Worm (Caenorhabditis elegans) whole organism, L2 larva: ENCODE measurements around the gene C03B1.7.

Experiments used
- C34F6.9 ChIP-seq: fragments of 150-350 bp; optimal IDR thresholded peaks from 2 replicates; lab custom pipeline; 2014; ENCODE audit warnings: missing biosample characterization, missing genetic modification characterization
- F13H6.1 ChIP-seq: sonication (generic microtip); optimal IDR thresholded peaks from 2 replicates; lab custom pipeline; 2016; ENCODE audit warnings: missing genetic modification characterization, missing compliant biosample characterization
- R02D3.7 ChIP-seq: fragments of 150-350 bp; optimal IDR thresholded peaks from 2 replicates; lab custom pipeline; 2014; ENCODE audit warnings: missing biosample characterization, missing genetic modification characterization
- Y55F3AM.14 ChIP-seq: fragments of 200-800 bp; sonication (Bioruptor generic); optimal IDR thresholded peaks from 2 replicates; lab custom pipeline; 2018; ENCODE audit warnings: mild to moderate bottlenecking, missing genetic modification characterization, missing compliant biosample characterization
- aly-2 ChIP-seq: fragments of 150-350 bp; optimal IDR thresholded peaks from 2 replicates; lab custom pipeline; 2014; ENCODE audit warnings: missing biosample characterization, missing genetic modification characterization
- ama-1 ChIP-seq: fragments of 150-350 bp; optimal IDR thresholded peaks from 2 replicates; lab custom pipeline; 2018; ENCODE audit warnings: inconsistent platforms
- blmp-1 ChIP-seq: sonication (generic microtip); optimal IDR thresholded peaks from 2 replicates; lab custom pipeline; 2017; ENCODE audit warnings: missing genetic modification characterization, mild to moderate bottlenecking, missing compliant biosample characterization, antibody characterized with exemption, moderate library complexity; ENCODE audit not compliant: insufficient read depth
- ceh-16 ChIP-seq: fragments of 150-350 bp; optimal IDR thresholded peaks from 2 replicates; lab custom pipeline; 2014; ENCODE audit warnings: missing biosample characterization, missing genetic modification characterization
- crh-2 ChIP-seq: sonication (generic microtip); optimal IDR thresholded peaks from 2 replicates; lab custom pipeline; 2017; ENCODE audit warnings: missing biosample characterization, missing genetic modification characterization
- dmd-4 ChIP-seq: sonication (generic microtip); optimal IDR thresholded peaks from 2 replicates; lab custom pipeline; 2017; ENCODE audit warnings: missing biosample characterization, missing genetic modification characterization
- egl-27 ChIP-seq: sonication (generic microtip); optimal IDR thresholded peaks from 3 replicates; lab custom pipeline; 2017; ENCODE audit warnings: missing biosample characterization, missing genetic modification reagents, missing genetic modification characterization
- elt-3 ChIP-seq: sonication (generic microtip); optimal IDR thresholded peaks from 2 replicates; lab custom pipeline; 2017; ENCODE audit warnings: missing biosample characterization, missing genetic modification characterization
- fos-1 ChIP-seq: fragments of 150-350 bp; optimal IDR thresholded peaks from 2 replicates; lab custom pipeline; 2014; ENCODE audit warnings: missing biosample characterization, missing genetic modification characterization
- gmeb-1 ChIP-seq: fragments of 150-350 bp; optimal IDR thresholded peaks from 2 replicates; lab custom pipeline; 2014; ENCODE audit warnings: missing biosample characterization, missing genetic modification characterization
- lin-11 ChIP-seq: fragments of 150-350 bp; sonication (generic microtip); optimal IDR thresholded peaks from 2 replicates; lab custom pipeline; 2014; ENCODE audit warnings: missing biosample characterization, missing genetic modification characterization, inconsistent platforms, mixed read lengths
- lin-13 ChIP-seq: fragments of 150-350 bp; optimal IDR thresholded peaks from 2 replicates; lab custom pipeline; 2014; ENCODE audit warnings: missing biosample characterization, missing genetic modification reagents, missing genetic modification characterization
- lsy-2 ChIP-seq, 2 experiments: fragments of 150-350 bp in 1 of 2; sonication (generic microtip) in 1 of 2; optimal IDR thresholded peaks; 2 replicates each; lab custom pipeline; 2014 to 2017; ENCODE audit warnings: missing biosample characterization in 2 of 2, missing genetic modification characterization in 2 of 2
- mbf-1 ChIP-seq: sonication (generic microtip); optimal IDR thresholded peaks from 2 replicates; lab custom pipeline; 2017; ENCODE audit warnings: missing biosample characterization, missing genetic modification characterization
- mdl-1 ChIP-seq, 2 experiments: fragments of 150-350 bp in 1 of 2; sonication (generic microtip) in 1 of 2; optimal IDR thresholded peaks; 2 replicates each; lab custom pipeline; 2017; ENCODE audit warnings: missing biosample characterization in 2 of 2, missing genetic modification characterization in 2 of 2
- nhr-10 ChIP-seq: sonication (generic microtip); optimal IDR thresholded peaks from 2 replicates; lab custom pipeline; 2017; ENCODE audit warnings: missing biosample characterization, missing genetic modification characterization
- nhr-11 ChIP-seq: fragments of 150-350 bp; optimal IDR thresholded peaks from 2 replicates; lab custom pipeline; 2014; ENCODE audit warnings: missing biosample characterization, missing genetic modification characterization
- nhr-12 ChIP-seq: fragments of 150-350 bp; optimal IDR thresholded peaks from 2 replicates; lab custom pipeline; 2014; ENCODE audit warnings: missing biosample characterization, missing genetic modification characterization
- nhr-129 ChIP-seq: fragments of 150-350 bp; optimal IDR thresholded peaks from 2 replicates; lab custom pipeline; 2014; ENCODE audit warnings: missing biosample characterization, missing genetic modification characterization
- nhr-21 ChIP-seq: fragments of 150-350 bp; optimal IDR thresholded peaks from 2 replicates; lab custom pipeline; 2014; ENCODE audit warnings: missing biosample characterization, missing genetic modification characterization
- nhr-23 ChIP-seq: fragments of 150-350 bp; optimal IDR thresholded peaks from 2 replicates; lab custom pipeline; 2014; ENCODE audit warnings: missing biosample characterization, missing genetic modification reagents, missing genetic modification characterization
- nhr-237 ChIP-seq: fragments of 150-350 bp; optimal IDR thresholded peaks from 2 replicates; lab custom pipeline; 2014; ENCODE audit warnings: missing biosample characterization, missing genetic modification characterization
- nhr-25 ChIP-seq: fragments of 150-350 bp; sonication (generic microtip); optimal IDR thresholded peaks from 3 replicates; lab custom pipeline; 2014; ENCODE audit warnings: missing biosample characterization, missing genetic modification characterization
- nhr-6 ChIP-seq: fragments of 150-350 bp; optimal IDR thresholded peaks from 2 replicates; lab custom pipeline; 2014; ENCODE audit warnings: missing biosample characterization, missing genetic modification characterization
- nhr-77 ChIP-seq: fragments of 150-350 bp; optimal IDR thresholded peaks from 2 replicates; lab custom pipeline; 2014; ENCODE audit warnings: missing biosample characterization, missing genetic modification characterization
- peb-1 ChIP-seq: fragments of 150-350 bp; optimal IDR thresholded peaks from 2 replicates; lab custom pipeline; 2014; ENCODE audit warnings: missing biosample characterization, missing genetic modification characterization
- sem-4 ChIP-seq: fragments of 150-350 bp; optimal IDR thresholded peaks from 2 replicates; lab custom pipeline; 2014; ENCODE audit warnings: missing biosample characterization, missing genetic modification reagents, missing genetic modification characterization
- sma-3 ChIP-seq: sonication (generic microtip); optimal IDR thresholded peaks from 2 replicates; lab custom pipeline; 2016; ENCODE audit warnings: missing genetic modification reagents, missing genetic modification characterization, missing compliant biosample characterization
- sma-9 ChIP-seq, 2 experiments: fragments of 150-350 bp in 1 of 2; sonication (generic microtip) in 1 of 2; optimal IDR thresholded peaks; 2 replicates each; lab custom pipeline; 2014 to 2016; ENCODE audit warnings: missing genetic modification characterization in 2 of 2, mild to moderate bottlenecking in 1 of 2, missing biosample characterization in 1 of 2, missing compliant biosample characterization in 1 of 2, missing genetic modification reagents in 1 of 2, moderate library complexity in 1 of 2
- snpc-4 ChIP-seq: fragments of 150-350 bp; optimal IDR thresholded peaks from 2 replicates; lab custom pipeline; 2014; ENCODE audit warnings: missing biosample characterization, missing genetic modification characterization
- unc-55 ChIP-seq: fragments of 150-350 bp; sonication (generic microtip); optimal IDR thresholded peaks from 3 replicates; lab custom pipeline; 2014; ENCODE audit warnings: missing biosample characterization, missing genetic modification reagents, missing genetic modification characterization
- unc-62 ChIP-seq: fragments of 150-350 bp; optimal IDR thresholded peaks from 2 replicates; lab custom pipeline; 2014; ENCODE audit warnings: missing biosample characterization, missing genetic modification reagents, missing genetic modification characterization
- zag-1 ChIP-seq: fragments of 150-350 bp; optimal IDR thresholded peaks from 2 replicates; lab custom pipeline; 2014; ENCODE audit warnings: missing biosample characterization, missing genetic modification characterization
- ztf-1 ChIP-seq: fragments of 200-800 bp; sonication (Bioruptor generic); conservative IDR thresholded peaks from 2 replicates; pipeline ENCODE4 v1.3.6; 2022; ENCODE audit warnings: missing genetic modification characterization, missing compliant biosample characterization
- ztf-11 ChIP-seq: sonication (generic microtip); optimal IDR thresholded peaks from 2 replicates; lab custom pipeline; 2017; ENCODE audit warnings: missing biosample characterization, missing genetic modification characterization
- ztf-4 ChIP-seq: fragments of 150-350 bp; optimal IDR thresholded peaks from 2 replicates; lab custom pipeline; 2014; ENCODE audit warnings: missing biosample characterization, missing genetic modification characterization

The C03B1.7 gene

DNA sequence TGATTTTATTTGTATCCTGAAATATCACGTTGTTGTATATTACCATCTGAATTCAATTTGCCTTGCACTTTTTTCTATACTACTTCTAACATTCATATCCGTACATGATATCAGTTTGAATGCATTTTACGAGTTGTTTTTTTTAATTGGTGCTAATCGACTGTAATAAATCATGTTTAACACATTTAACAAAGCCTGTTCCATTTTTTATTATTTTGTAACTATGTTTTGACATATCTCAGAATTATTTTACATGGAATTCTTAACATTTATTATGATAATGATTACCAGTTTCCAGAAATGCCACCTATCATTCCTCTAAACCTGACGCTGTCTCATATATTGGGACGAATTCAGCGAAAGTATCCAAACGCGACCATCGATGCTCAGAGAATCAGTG, 24.1 kb downstream of the C03B1.7 start, which contains the start of gene C03B1.3:
Gene C03B1.3, plus strand, starts transcription at position 301 of the 400 bp plus-strand sequence.
- TF ChIP-seq mbf-1 (tag; lab: Kevin White, UChicago) (no peak), ztf-4 (tag; lab: Kevin White, UChicago) (no peak), lin-13 (GFP tag; lab: Kevin White, UChicago) (no peak), nhr-10 (tag; lab: Kevin White, UChicago) (no peak), zag-1 (tag; lab: Kevin White, UChicago) (no peak), ztf-11 (no peak), mdl-1 (tag; optimal IDR thresholded peaks at IDR 0.05; lab: Kevin White, UChicago) (no peak), nhr-12 (no peak), ama-1 (lab: Kevin White, UChicago) (no peak), sma-9 (GFP tag; optimal IDR thresholded peaks at IDR 0.05; lab: Kevin White, UChicago) (no peak), sma-9 (tag; optimal IDR thresholded peaks at IDR 0.05; lab: Kevin White, UChicago) (no peak)

DNA sequence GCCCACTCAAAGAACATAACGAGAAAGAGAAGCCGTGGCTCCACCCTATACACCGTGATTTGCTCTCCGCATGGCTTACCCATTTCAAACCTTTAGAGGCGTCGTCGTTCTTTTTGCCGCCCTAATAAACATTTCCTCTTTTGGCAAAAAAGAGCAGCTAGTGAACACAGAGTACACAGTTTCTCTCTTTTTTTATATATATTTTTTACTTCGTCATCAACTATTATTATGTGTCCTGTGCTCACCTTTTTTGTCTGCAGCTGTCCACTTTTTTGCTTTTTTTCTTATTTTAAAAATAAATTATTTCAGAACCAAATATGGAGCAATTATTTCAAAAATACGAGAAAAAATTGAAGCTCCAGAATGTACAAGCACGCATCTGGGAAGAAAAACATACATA, 28.1 kb downstream of the C03B1.7 start, which contains the start of gene C03B1.2:
Gene C03B1.2, plus strand, starts transcription at position 301 of the 400 bp plus-strand sequence.
- TF ChIP-seq crh-2, result no peak
- TF ChIP-seq nhr-12, result no peak
- TF ChIP-seq unc-55, result no peak
- no peak for TF ChIP-seq mbf-1 (tag; lab: Kevin White, UChicago)
- no peak for TF ChIP-seq ztf-1 (GFP tag; lab: Robert Waterston, UW)
- no peak for TF ChIP-seq nhr-77 (tag; lab: Kevin White, UChicago)
- no peak for TF ChIP-seq C34F6.9
- TF ChIP-seq snpc-4 (tag; lab: Kevin White, UChicago), result no peak
- TF ChIP-seq nhr-23 (tag; lab: Kevin White, UChicago), result no peak
- TF ChIP-seq egl-27, result no peak
- no peak for TF ChIP-seq aly-2 (tag; lab: Kevin White, UChicago)
- TF ChIP-seq sem-4 (tag; lab: Kevin White, UChicago), result no peak
- TF ChIP-seq nhr-11, result no peak
- no peak for TF ChIP-seq ztf-4 (tag; lab: Kevin White, UChicago)
- no peak for TF ChIP-seq lsy-2 (tag; optimal IDR thresholded peaks at IDR 0.05; lab: Kevin White, UChicago)
- no peak for TF ChIP-seq ceh-16 (tag; lab: Kevin White, UChicago)
- TF ChIP-seq ztf-11, result no peak
- TF ChIP-seq elt-3, result no peak
- TF ChIP-seq unc-62 (GFP tag; lab: Kevin White, UChicago), result no peak
- no peak for TF ChIP-seq dmd-4

DNA sequence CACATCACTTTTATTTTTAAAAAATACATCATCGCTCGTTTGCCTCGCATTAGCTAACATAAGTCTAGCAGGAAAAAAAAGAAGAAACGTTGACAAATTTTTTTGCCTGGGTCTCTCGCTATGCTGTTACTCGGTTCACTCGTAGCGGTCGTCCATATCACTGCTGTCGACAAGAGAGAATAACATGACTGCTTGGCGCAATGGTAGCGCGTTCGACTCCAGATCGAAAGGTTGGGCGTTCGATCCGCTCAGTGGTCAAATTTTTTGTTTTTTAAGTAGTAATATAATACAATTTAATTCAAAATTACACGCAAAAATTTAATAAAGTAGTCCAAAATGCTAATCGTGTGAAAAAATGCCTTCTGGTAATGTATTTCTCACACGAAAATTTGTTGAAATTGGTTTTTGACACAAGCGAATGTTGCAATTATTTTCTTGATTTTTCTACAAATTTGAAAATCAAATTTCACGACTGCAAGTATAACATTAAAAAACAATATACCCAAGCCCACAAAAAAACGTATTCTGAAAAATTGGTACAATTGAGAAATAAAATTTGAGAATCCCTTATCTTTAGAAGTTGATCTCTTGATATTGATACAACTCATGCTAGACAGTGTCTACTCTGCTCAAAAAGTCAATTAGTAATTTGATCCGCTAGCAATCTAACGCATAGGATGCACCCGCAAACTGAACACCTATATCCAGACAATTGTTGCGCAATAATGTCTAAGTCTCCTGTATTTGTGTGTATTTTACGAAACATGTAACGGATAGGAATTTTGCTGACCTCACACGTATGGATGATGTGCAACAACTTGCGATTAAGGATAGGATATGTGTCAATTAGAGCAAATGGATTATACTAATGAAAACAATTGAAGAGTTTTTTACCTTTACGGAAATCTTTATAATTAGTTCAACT, 29.8 kb downstream of the C03B1.7 start:
- TF ChIP-seq mdl-1 (tag; optimal IDR thresholded peaks at IDR 0.05; lab: Kevin White, UChicago) (no peak), unc-62 (GFP tag; lab: Kevin White, UChicago) (no peak), lin-13 (GFP tag; lab: Kevin White, UChicago) (peak; percentile 72), ztf-4 (tag; lab: Kevin White, UChicago) (peak; percentile 12), crh-2 (peak; percentile 49), gmeb-1 (tag; lab: Kevin White, UChicago) (peak; percentile 33), lsy-2 (tag; optimal IDR thresholded peaks at IDR 0.05; lab: Kevin White, UChicago) (peak in 1 of 2 experiments; percentile 6), nhr-21 (tag; lab: Kevin White, UChicago) (peak; percentile 55), sem-4 (tag; lab: Kevin White, UChicago) (no peak), C34F6.9 (peak; percentile 34), egl-27 (peak; percentile 18), R02D3.7 (tag; lab: Kevin White, UChicago) (no peak), nhr-12 (no peak), F13H6.1 (tag; lab: Kevin White, UChicago) (peak; percentile 45), ama-1 (lab: Kevin White, UChicago) (no peak), fos-1 (tag; lab: Kevin White, UChicago) (peak; percentile 25), ztf-1 (GFP tag; lab: Robert Waterston, UW) (no peak), Y55F3AM.14 (GFP tag; lab: Kevin White, UChicago) (no peak), nhr-25 (tag; lab: Kevin White, UChicago) (no peak), sma-3 (GFP tag; lab: Kevin White, UChicago) (peak; percentile 51), nhr-129 (tag; lab: Kevin White, UChicago) (peak; percentile 67), nhr-6 (tag; lab: Kevin White, UChicago) (no peak), blmp-1 (tag; lab: Kevin White, UChicago) (no peak), unc-55 (peak; percentile 33), mbf-1 (tag; lab: Kevin White, UChicago) (no peak), ceh-16 (tag; lab: Kevin White, UChicago) (no peak), nhr-237 (tag; lab: Kevin White, UChicago) (no peak), sma-9 (GFP tag; optimal IDR thresholded peaks at IDR 0.05; lab: Kevin White, UChicago) (peak; percentile 67), sma-9 (tag; optimal IDR thresholded peaks at IDR 0.05; lab: Kevin White, UChicago) (no peak), lin-11 (peak; percentile 12), peb-1 (no peak)
- TF ChIP-seq, all 48 proteins: peak for 15
